Worm (Caenorhabditis elegans): ENCODE data around the gene fbxa-88.
A peak's percentile ranks its signal among the peaks of the same experiment; 100 is the strongest.

The fbxa-88 gene

ce11 chrV:16165936-16166335 is 23.0 kb upstream of the fbxa-88 start, which contains the start of gene str-108:
TSS of gene str-108 (plus strand) at chrV:16166236.
- no peak for TF ChIP-seq unc-39 (tag; optimal IDR thresholded peaks at IDR 0.05)
- no peak for TF ChIP-seq nhr-77 (tag; optimal IDR thresholded peaks at IDR 0.05)
- TF ChIP-seq lin-15B (tag; optimal IDR thresholded peaks at IDR 0.05), result no peak
- no peak for TF ChIP-seq ceh-82 (tag; optimal IDR thresholded peaks at IDR 0.05)
- TF ChIP-seq nhr-67 (tag; optimal IDR thresholded peaks at IDR 0.05), result no peak
- TF ChIP-seq daf-12 (tag; optimal IDR thresholded peaks at IDR 0.05), result no peak
- no peak for TF ChIP-seq ztf-4 (tag; optimal IDR thresholded peaks at IDR 0.05)
- no peak for TF ChIP-seq elt-3 (tag; optimal IDR thresholded peaks at IDR 0.05)
- TF ChIP-seq ZK546.5 (tag; optimal IDR thresholded peaks at IDR 0.05), result no peak
- TF ChIP-seq lsy-12 (tag; optimal IDR thresholded peaks at IDR 0.05), result no peak
- no peak for TF ChIP-seq nhr-11 (tag; optimal IDR thresholded peaks at IDR 0.05)
- no peak for TF ChIP-seq fkh-10 (GFP tag; optimal IDR thresholded peaks at IDR 0.05)
- TF ChIP-seq nhr-28 (tag; optimal IDR thresholded peaks at IDR 0.05), result no peak
- TF ChIP-seq sea-2 (GFP tag; optimal IDR thresholded peaks at IDR 0.05), result no peak
- no peak for TF ChIP-seq ztf-11 (tag; optimal IDR thresholded peaks at IDR 0.05)
- TF ChIP-seq skn-1 (tag; optimal IDR thresholded peaks at IDR 0.05), result no peak
- no peak for TF ChIP-seq elt-2 (tag; optimal IDR thresholded peaks at IDR 0.05)
- no peak for TF ChIP-seq nhr-43 (tag; optimal IDR thresholded peaks at IDR 0.05; ENCODE audit: poor library complexity, severe bottlenecking)
- TF ChIP-seq snpc-4 (tag; optimal IDR thresholded peaks at IDR 0.05), result no peak
- no peak for TF ChIP-seq pqm-1 (tag; optimal IDR thresholded peaks at IDR 0.05)

ce11 chrV:16163719-16164118 is 20.8 kb upstream of the fbxa-88 start, which contains the start of gene F10A3.12:
TSS of gene F10A3.12 (plus strand) at chrV:16164019.
- no peak for TF ChIP-seq nhr-12 (tag; optimal IDR thresholded peaks at IDR 0.05)
- TF ChIP-seq elt-2 (tag; optimal IDR thresholded peaks at IDR 0.05), result no peak
- TF ChIP-seq nhr-25 (tag; optimal IDR thresholded peaks at IDR 0.05), result no peak
- TF ChIP-seq nhr-67 (tag; optimal IDR thresholded peaks at IDR 0.05), result no peak
- TF ChIP-seq ztf-4 (tag; optimal IDR thresholded peaks at IDR 0.05), result no peak
- TF ChIP-seq egl-5 (tag; optimal IDR thresholded peaks at IDR 0.05), result no peak
- no peak for TF ChIP-seq nhr-43 (tag; optimal IDR thresholded peaks at IDR 0.05; ENCODE audit: poor library complexity, severe bottlenecking)
- no peak for TF ChIP-seq snpc-4 (tag; optimal IDR thresholded peaks at IDR 0.05)

ce11 chrV:16162124-16162735 is 19.3 kb upstream of the fbxa-88 start, which contains the start of the genes str-109 and F10A3.11:
TSS of gene str-109 (minus strand) at chrV:16162224.
TSS of gene F10A3.11 (plus strand) at chrV:16162685.
- TF ChIP-seq aly-2 (tag; optimal IDR thresholded peaks at IDR 0.05) (no peak), unc-62 (GFP tag; optimal IDR thresholded peaks at IDR 0.05) (no peak), egl-27 (tag; optimal IDR thresholded peaks at IDR 0.05) (no peak), nhr-23 (tag; optimal IDR thresholded peaks at IDR 0.05) (no peak), ceh-28 (tag; optimal IDR thresholded peaks at IDR 0.05) (no peak), lin-39 (tag; optimal IDR thresholded peaks at IDR 0.05) (no peak), ztf-4 (tag; optimal IDR thresholded peaks at IDR 0.05) (no peak), elt-3 (tag; optimal IDR thresholded peaks at IDR 0.05) (no peak), jun-1 (tag; optimal IDR thresholded peaks at IDR 0.05) (no peak), ceh-9 (tag; optimal IDR thresholded peaks at IDR 0.05) (no peak), tbx-2 (tag; optimal IDR thresholded peaks at IDR 0.05) (no peak), sea-2 (GFP tag; optimal IDR thresholded peaks at IDR 0.05) (no peak), elt-1 (tag; optimal IDR thresholded peaks at IDR 0.05) (no peak), lin-15B (tag; optimal IDR thresholded peaks at IDR 0.05) (no peak), nhr-12 (tag; optimal IDR thresholded peaks at IDR 0.05) (no peak), nhr-11 (tag; optimal IDR thresholded peaks at IDR 0.05) (no peak), unc-39 (tag; optimal IDR thresholded peaks at IDR 0.05) (no peak), egl-5 (tag; optimal IDR thresholded peaks at IDR 0.05) (no peak)

ce11 chrV:16160087-16160486 is 17.2 kb upstream of the fbxa-88 start:
- TF ChIP-seq pha-4 (tag; optimal IDR thresholded peaks at IDR 0.05), result peak; percentile 71
- no peak for TF ChIP-seq nhr-76 (tag; optimal IDR thresholded peaks at IDR 0.05)
- TF ChIP-seq ceh-9 (tag; optimal IDR thresholded peaks at IDR 0.05), result no peak
- no peak for TF ChIP-seq ZK546.5 (tag; optimal IDR thresholded peaks at IDR 0.05)
- no peak for TF ChIP-seq aly-2 (tag; optimal IDR thresholded peaks at IDR 0.05)
- no peak for TF ChIP-seq jun-1 (tag; optimal IDR thresholded peaks at IDR 0.05)
- TF ChIP-seq ztf-4 (tag; optimal IDR thresholded peaks at IDR 0.05), result no peak
- no peak for TF ChIP-seq nhr-11 (tag; optimal IDR thresholded peaks at IDR 0.05)
- TF ChIP-seq elt-3 (tag; optimal IDR thresholded peaks at IDR 0.05), result no peak
- no peak for TF ChIP-seq lin-15B (tag; optimal IDR thresholded peaks at IDR 0.05)
- no peak for TF ChIP-seq ceh-16 (tag; optimal IDR thresholded peaks at IDR 0.05)
- peak; percentile 42 for TF ChIP-seq elt-2 (tag; optimal IDR thresholded peaks at IDR 0.05)
- TF ChIP-seq nfya-1 (tag; optimal IDR thresholded peaks at IDR 0.05; ENCODE audit: insufficient read depth), result no peak
- TF ChIP-seq egl-27 (tag; optimal IDR thresholded peaks at IDR 0.05), result no peak
- no peak for TF ChIP-seq ceh-28 (tag; optimal IDR thresholded peaks at IDR 0.05)
- no peak for TF ChIP-seq elt-1 (tag; optimal IDR thresholded peaks at IDR 0.05)
- peak; percentile 16 for TF ChIP-seq pqm-1 (tag; optimal IDR thresholded peaks at IDR 0.05)
- no peak for TF ChIP-seq eor-1 (tag; optimal IDR thresholded peaks at IDR 0.05)
